Worm (Caenorhabditis elegans) whole organism, young adult: ENCODE data around the gene T22C8.1.

ENCODE experiments used
- F37B4.10 ChIP-seq: fragments of 200-800 bp; sonication (Bioruptor generic); IDR thresholded peaks from 2 replicates; pipeline ENCODE4 v1.3.6; 2022; ENCODE audit warnings: missing genetic modification characterization, missing compliant biosample characterization
- ZK185.1 ChIP-seq: sonication (generic microtip); optimal IDR thresholded peaks from 2 replicates; lab custom pipeline; 2016; ENCODE audit warnings: mild to moderate bottlenecking, missing genetic modification characterization, missing compliant biosample characterization; ENCODE audit not compliant: poor library complexity, severe bottlenecking
- egl-18 ChIP-seq: fragments of 200-800 bp; sonication (Bioruptor generic); IDR thresholded peaks from 2 replicates; pipeline ENCODE4 v1.3.6; 2022; ENCODE audit warnings: missing genetic modification reagents, missing genetic modification characterization, missing compliant biosample characterization
- fkh-3 ChIP-seq: sonication (generic microtip); optimal IDR thresholded peaks from 2 replicates; lab custom pipeline; 2016; ENCODE audit warnings: mild to moderate bottlenecking, missing genetic modification characterization, missing compliant biosample characterization
- hmg-20 ChIP-seq: fragments of 200-800 bp; sonication (Bioruptor generic); IDR thresholded peaks from 2 replicates; pipeline ENCODE4 v1.3.6; 2022; ENCODE audit warnings: missing genetic modification reagents, missing genetic modification characterization, missing compliant biosample characterization
- pha-4 ChIP-seq: fragments of 150-350 bp; sonication (generic microtip); optimal IDR thresholded peaks from 2 replicates; lab custom pipeline; 2014; ENCODE audit warnings: missing biosample characterization, missing genetic modification reagents, missing genetic modification characterization
- snpc-4 ChIP-seq, 5 experiments: fragments of 150-350 bp in 1 of 5; sonication (generic microtip) in 4 of 5; optimal IDR thresholded peaks; 2 replicates each; lab custom pipeline; 2014 to 2018; ENCODE audit warnings: missing genetic modification characterization in 5 of 5, missing biosample characterization in 3 of 5, antibody characterized with exemption in 2 of 5, mild to moderate bottlenecking in 2 of 5, missing compliant biosample characterization in 2 of 5, missing genotype in 2 of 5, moderate library complexity in 2 of 5, missing genetic modification reagents in 1 of 5
- tbx-9 ChIP-seq: sonication (generic microtip); optimal IDR thresholded peaks from 2 replicates; lab custom pipeline; 2016; ENCODE audit warnings: borderline replicate concordance, missing genetic modification characterization, inconsistent platforms, missing compliant biosample characterization
- unc-62 ChIP-seq: fragments of 150-350 bp; optimal IDR thresholded peaks from 2 replicates; lab custom pipeline; 2014; ENCODE audit warnings: missing biosample characterization, missing genetic modification reagents, missing genetic modification characterization

- no peak for TF ChIP-seq fkh-3 (tag; lab: Kevin White, UChicago)
- TF ChIP-seq egl-18 (GFP tag; lab: Robert Waterston, UW), result no peak
- no peak for TF ChIP-seq F37B4.10
- TF ChIP-seq pha-4 (tag; lab: Kevin White, UChicago), result no peak
- TF ChIP-seq unc-62 (GFP tag; lab: Kevin White, UChicago), result no peak
- no peak for TF ChIP-seq hmg-20 (GFP tag; lab: Robert Waterston, UW)
- no peak for TF ChIP-seq snpc-4 (GFP tag; optimal IDR thresholded peaks at IDR 0.05; lab: Kevin White, UChicago)
- TF ChIP-seq snpc-4 (tag; optimal IDR thresholded peaks at IDR 0.05; lab: Kevin White, UChicago), result no peak
- TF ChIP-seq ZK185.1 (tag; lab: Kevin White, UChicago), result peak; percentile 30
- TF ChIP-seq tbx-9, result no peak
Observed at ce11 chrII:8566039-8566438, 46.5 kb upstream of the T22C8.1 start, which contains the start of gene stc-1.
